Fruit fly (Drosophila melanogaster) whole organism, embryonic: Measurements from ENCODE around the gene Gfat2.

Experiments used
- ATbp ChIP-seq: fragments of 200-800 bp; sonication (Bioruptor generic); optimal IDR thresholded peaks from 2 replicates; lab custom pipeline; 2017; ENCODE audit warnings: missing biosample characterization, mild to moderate bottlenecking, missing genetic modification characterization, missing genetic modification reagents
- Atf-2 ChIP-seq: fragments of 200-800 bp; sonication (Bioruptor generic); optimal IDR thresholded peaks from 2 replicates; lab custom pipeline; 2016; ENCODE audit warnings: missing biosample characterization, missing genetic modification characterization
- CG1024 ChIP-seq: fragments of 200-800 bp; sonication (Bioruptor generic); IDR thresholded peaks from 2 replicates; pipeline ENCODE4 v1.3.6; 2022; ENCODE audit warnings: missing biosample characterization, missing genetic modification characterization
- CG10979 ChIP-seq: fragments of 200-800 bp; sonication (Bioruptor generic); optimal IDR thresholded peaks from 2 replicates; lab custom pipeline; 2018; ENCODE audit warnings: missing biosample characterization, mild to moderate bottlenecking, missing genetic modification characterization, moderate library complexity
- CG11093 ChIP-seq: fragments of 200-800 bp; sonication (Bioruptor generic); IDR thresholded peaks from 3 replicates; pipeline ENCODE4 v1.3.6; 2022; ENCODE audit warnings: missing biosample characterization, missing genetic modification characterization
- CG12219 ChIP-seq: fragments of 200-800 bp; sonication (Bioruptor generic); optimal IDR thresholded peaks from 3 replicates; lab custom pipeline; 2018; ENCODE audit warnings: missing biosample characterization, mild to moderate bottlenecking, missing genetic modification characterization
- CG1233 ChIP-seq: fragments of 200-800 bp; sonication (Bioruptor generic); optimal IDR thresholded peaks from 4 replicates; lab custom pipeline; 2018; ENCODE audit warnings: missing biosample characterization, mild to moderate bottlenecking, missing genetic modification characterization
- CG13424 ChIP-seq: fragments of 200-800 bp; sonication (Bioruptor generic); optimal IDR thresholded peaks from 2 replicates; lab custom pipeline; 2019; ENCODE audit warnings: missing biosample characterization, mild to moderate bottlenecking, missing genetic modification characterization, moderate library complexity
- CG15479 ChIP-seq: fragments of 200-800 bp; sonication (Bioruptor generic); optimal IDR thresholded peaks from 3 replicates; lab custom pipeline; 2019; ENCODE audit warnings: missing biosample characterization, mild to moderate bottlenecking, missing genetic modification characterization, moderate library complexity
- CG17568 ChIP-seq: fragments of 200-800 bp; sonication (Bioruptor generic); optimal IDR thresholded peaks from 2 replicates; lab custom pipeline; 2018; ENCODE audit warnings: missing biosample characterization, mild to moderate bottlenecking, missing genetic modification characterization, moderate library complexity
- CG31441 ChIP-seq: fragments of 200-800 bp; sonication (Bioruptor generic); IDR thresholded peaks from 2 replicates; pipeline ENCODE4 v1.3.6; 2022; ENCODE audit warnings: missing biosample characterization, missing genetic modification characterization
- CG34224 ChIP-seq: fragments of 200-800 bp; sonication (Bioruptor generic); IDR thresholded peaks from 3 replicates; pipeline ENCODE4 v1.3.6; 2022; ENCODE audit warnings: missing biosample characterization, missing genetic modification characterization; ENCODE audit not compliant: partially characterized antibody
- CG3838 ChIP-seq: fragments of 200-800 bp; sonication (Bioruptor generic); optimal IDR thresholded peaks from 3 replicates; lab custom pipeline; 2016; ENCODE audit warnings: missing biosample characterization, missing genetic modification characterization
- CG3847 ChIP-seq: fragments of 200-800 bp; sonication (Bioruptor generic); IDR thresholded peaks from 2 replicates; pipeline ENCODE4 v1.3.6; 2022; ENCODE audit warnings: missing biosample characterization, missing genetic modification characterization
- CG4617 ChIP-seq: fragments of 200-800 bp; sonication (Bioruptor generic); optimal IDR thresholded peaks from 3 replicates; lab custom pipeline; 2016; ENCODE audit warnings: missing biosample characterization, missing genetic modification characterization, borderline replicate concordance
- CG4820 ChIP-seq: fragments of 200-800 bp; sonication (Bioruptor generic); optimal IDR thresholded peaks from 3 replicates; lab custom pipeline; 2016; ENCODE audit warnings: missing biosample characterization, missing genetic modification characterization
- CG5180 ChIP-seq: fragments of 200-800 bp; sonication (Bioruptor generic); optimal IDR thresholded peaks from 3 replicates; lab custom pipeline; 2017; ENCODE audit warnings: missing biosample characterization, missing genetic modification characterization, mild to moderate bottlenecking, moderate library complexity, missing genetic modification reagents
- CG5245 ChIP-seq: fragments of 200-800 bp; sonication (Bioruptor generic); optimal IDR thresholded peaks from 3 replicates; lab custom pipeline; 2016; ENCODE audit warnings: missing biosample characterization, missing genetic modification characterization
- CG6254 ChIP-seq: fragments of 200-800 bp; sonication (Bioruptor generic); optimal IDR thresholded peaks from 3 replicates; lab custom pipeline; 2017; ENCODE audit warnings: mild to moderate bottlenecking, missing biosample characterization, missing genetic modification reagents, missing genetic modification characterization
- CG8765 ChIP-seq: fragments of 200-800 bp; sonication (Bioruptor generic); IDR thresholded peaks from 2 replicates; pipeline ENCODE4 v1.3.6; 2022; ENCODE audit warnings: missing biosample characterization, missing genetic modification characterization
- CHES-1-like ChIP-seq: fragments of 200-800 bp; sonication (Bioruptor generic); optimal IDR thresholded peaks from 2 replicates; lab custom pipeline; 2016; ENCODE audit warnings: missing biosample characterization, missing genetic modification characterization
- Camta ChIP-seq: fragments of 200-800 bp; sonication (Bioruptor generic); optimal IDR thresholded peaks from 2 replicates; lab custom pipeline; 2016; ENCODE audit warnings: missing biosample characterization, missing genetic modification characterization
- Dp ChIP-seq: fragments of 200-800 bp; sonication (Bioruptor generic); optimal IDR thresholded peaks from 2 replicates; lab custom pipeline; 2018; ENCODE audit warnings: missing biosample characterization, mild to moderate bottlenecking, missing genetic modification characterization, moderate library complexity
- Fer1 ChIP-seq: fragments of 200-800 bp; sonication (Bioruptor generic); optimal IDR thresholded peaks from 2 replicates; lab custom pipeline; 2017; ENCODE audit warnings: missing biosample characterization, mild to moderate bottlenecking, missing genetic modification characterization
- Fer2 ChIP-seq: fragments of 200-800 bp; sonication (Bioruptor generic); optimal IDR thresholded peaks from 2 replicates; lab custom pipeline; 2018; ENCODE audit warnings: missing biosample characterization, mild to moderate bottlenecking, missing genetic modification characterization, moderate library complexity
- Gug ChIP-seq: fragments of 200-800 bp; sonication (Bioruptor generic); IDR thresholded peaks from 4 replicates; pipeline ENCODE4 v1.3.6; 2022; ENCODE audit warnings: missing biosample characterization, missing genetic modification characterization
- H15 ChIP-seq: fragments of 200-800 bp; sonication (Bioruptor generic); IDR thresholded peaks from 3 replicates; pipeline ENCODE4 v1.3.6; 2022; ENCODE audit warnings: missing biosample characterization, missing genetic modification characterization
- Hmx ChIP-seq: fragments of 200-800 bp; sonication (Bioruptor generic); optimal IDR thresholded peaks from 2 replicates; lab custom pipeline; 2016; ENCODE audit warnings: missing biosample characterization, missing genetic modification characterization
- Mad ChIP-seq: fragments of 200-800 bp; sonication (Bioruptor generic); optimal IDR thresholded peaks from 2 replicates; lab custom pipeline; 2016; ENCODE audit warnings: missing biosample characterization, missing genetic modification characterization
- Mrtf ChIP-seq: fragments of 200-800 bp; sonication (Bioruptor generic); IDR thresholded peaks from 3 replicates; pipeline ENCODE4 v1.3.6; 2022; ENCODE audit warnings: missing biosample characterization, missing genetic modification characterization
- Opbp ChIP-seq: fragments of 200-800 bp; sonication (Bioruptor generic); IDR thresholded peaks from 3 replicates; pipeline ENCODE4 v1.3.6; 2022; ENCODE audit warnings: missing biosample characterization, missing genetic modification characterization; ENCODE audit not compliant: partially characterized antibody
- Ptx1 ChIP-seq: fragments of 200-800 bp; sonication (Bioruptor generic); IDR thresholded peaks from 2 replicates; pipeline ENCODE4 v1.3.6; 2022; ENCODE audit warnings: missing biosample characterization, missing genetic modification characterization
- Ravus ChIP-seq: fragments of 200-800 bp; sonication (Bioruptor generic); IDR thresholded peaks from 2 replicates; pipeline ENCODE4 v1.3.6; 2022; ENCODE audit warnings: missing biosample characterization, missing genetic modification characterization
- Rfx ChIP-seq: fragments of 200-800 bp; sonication (Bioruptor generic); IDR thresholded peaks from 2 replicates; pipeline ENCODE4 v1.3.6; 2022; ENCODE audit warnings: missing biosample characterization, missing genetic modification characterization
- Sin3A ChIP-seq: fragments of >200 bp; optimal IDR thresholded peaks from 2 replicates; lab custom pipeline; 2018
- Spps ChIP-seq: fragments of 200-800 bp; sonication (Bioruptor generic); optimal IDR thresholded peaks from 2 replicates; lab custom pipeline; 2018; ENCODE audit warnings: missing biosample characterization, mild to moderate bottlenecking, missing genetic modification characterization
- amos ChIP-seq: fragments of 200-800 bp; sonication (Bioruptor generic); IDR thresholded peaks from 2 replicates; pipeline ENCODE4 v1.3.6; 2022; ENCODE audit warnings: missing biosample characterization, missing genetic modification characterization; ENCODE audit not compliant: partially characterized antibody
- br ChIP-seq: fragments of >200 bp; optimal IDR thresholded peaks from 2 replicates; lab custom pipeline; 2017
- fd102C ChIP-seq: fragments of 200-800 bp; sonication (Bioruptor generic); optimal IDR thresholded peaks from 2 replicates; lab custom pipeline; 2018; ENCODE audit warnings: missing biosample characterization, mild to moderate bottlenecking, missing genetic modification characterization, moderate library complexity
- fd96Cb ChIP-seq: fragments of 200-800 bp; sonication (Bioruptor generic); optimal IDR thresholded peaks from 2 replicates; lab custom pipeline; 2018; ENCODE audit warnings: missing biosample characterization, mild to moderate bottlenecking, missing genetic modification characterization, moderate library complexity
- fru ChIP-seq: fragments of >200 bp; optimal IDR thresholded peaks from 2 replicates; lab custom pipeline; 2017
- ftz-f1 ChIP-seq: fragments of 200-800 bp; sonication (Bioruptor generic); optimal IDR thresholded peaks from 2 replicates; lab custom pipeline; 2016; ENCODE audit warnings: missing biosample characterization, missing genetic modification characterization
- inv ChIP-seq: fragments of 200-800 bp; sonication (Bioruptor generic); IDR thresholded peaks from 2 replicates; pipeline ENCODE4 v1.3.6; 2022; ENCODE audit warnings: missing biosample characterization, missing genetic modification characterization; ENCODE audit not compliant: partially characterized antibody
- jumu ChIP-seq: fragments of 200-800 bp; sonication (Bioruptor generic); optimal IDR thresholded peaks from 3 replicates; lab custom pipeline; 2016; ENCODE audit warnings: missing biosample characterization, missing genetic modification characterization
- luna ChIP-seq: fragments of 200-800 bp; sonication (Bioruptor generic); optimal IDR thresholded peaks from 2 replicates; lab custom pipeline; 2016; ENCODE audit warnings: missing biosample characterization, missing genetic modification characterization
- nmo ChIP-seq: fragments of 200-800 bp; sonication (Bioruptor generic); optimal IDR thresholded peaks from 2 replicates; lab custom pipeline; 2018; ENCODE audit warnings: missing biosample characterization, mild to moderate bottlenecking, missing genetic modification characterization, moderate library complexity
- salm ChIP-seq: fragments of 200-800 bp; sonication (Bioruptor generic); optimal IDR thresholded peaks from 2 replicates; lab custom pipeline; 2018; ENCODE audit warnings: missing biosample characterization, mild to moderate bottlenecking, missing genetic modification characterization
- sens-2 ChIP-seq: fragments of 200-800 bp; sonication (Bioruptor generic); IDR thresholded peaks from 2 replicates; pipeline ENCODE4 v1.3.6; 2022; ENCODE audit warnings: missing biosample characterization, missing genetic modification characterization
- shn ChIP-seq: fragments of 200-800 bp; sonication (Bioruptor generic); optimal IDR thresholded peaks from 3 replicates; lab custom pipeline; 2016; ENCODE audit warnings: missing biosample characterization, missing genetic modification characterization
- slbo ChIP-seq: fragments of 200-800 bp; sonication (Bioruptor generic); IDR thresholded peaks from 2 replicates; pipeline ENCODE4 v1.3.6; 2022; ENCODE audit warnings: missing biosample characterization, missing genetic modification characterization
- stwl ChIP-seq: fragments of 200-800 bp; sonication (Bioruptor generic); optimal IDR thresholded peaks from 3 replicates; lab custom pipeline; 2018; ENCODE audit warnings: missing biosample characterization, mild to moderate bottlenecking, missing genetic modification characterization, moderate library complexity

The Gfat2 gene

dm6 chr3R:28332137-28332671 lies 7.4 kb downstream of the Gfat2 start (continued):
- TF ChIP-seq CG11093 (GFP tag; lab: Robert Waterston, UW): peak; percentile 45; the same call in 1 of the 3 replicates
- TF ChIP-seq inv (GFP tag; lab: Robert Waterston, UW): no peak
- no peak for TF ChIP-seq CG4617 (GFP tag; lab: Kevin White, UChicago)
- TF ChIP-seq amos (GFP tag; lab: Robert Waterston, UW): no peak
- TF ChIP-seq CG5245 (GFP tag; lab: Kevin White, UChicago): no peak
- peak; percentile 63 for TF ChIP-seq CG3847 (GFP tag; lab: Robert Waterston, UW)
- TF ChIP-seq luna (GFP tag; lab: Kevin White, UChicago): no peak
- peak; percentile 31 for TF ChIP-seq ATbp (GFP tag; lab: Kevin White, UChicago)
- TF ChIP-seq fru (lab: Kevin White, UChicago): no peak
- peak; percentile 67 for TF ChIP-seq CG13424 (tag; lab: Kevin White, UChicago)
- peak; percentile 25; the same call in 1 of the 2 replicates for TF ChIP-seq sens-2 (GFP tag; lab: Robert Waterston, UW)
- peak; percentile 42 for TF ChIP-seq shn (GFP tag; lab: Kevin White, UChicago)
- TF ChIP-seq Mad (GFP tag; lab: Kevin White, UChicago): peak; percentile 24
- no peak for TF ChIP-seq Fer2 (tag; lab: Kevin White, UChicago)
- TF ChIP-seq br (lab: Kevin White, UChicago): no peak
- peak; percentile 39 for TF ChIP-seq CG17568 (GFP tag; lab: Kevin White, UChicago)
- TF ChIP-seq CG6254 (GFP tag; lab: Kevin White, UChicago): no peak
- TF ChIP-seq CG5180: no peak
- TF ChIP-seq CG3838: no peak
- TF ChIP-seq Mrtf (GFP tag; lab: Robert Waterston, UW): no peak
- TF ChIP-seq nmo (GFP tag; lab: Kevin White, UChicago): peak; percentile 40
- TF ChIP-seq CG1233 (GFP tag; lab: Kevin White, UChicago): peak; percentile 23
- no peak for TF ChIP-seq Opbp (GFP tag; lab: Robert Waterston, UW)
- TF ChIP-seq CG12219 (GFP tag; lab: Kevin White, UChicago): peak; percentile 30
- TF ChIP-seq CG8765 (GFP tag; lab: Robert Waterston, UW): no peak
- TF ChIP-seq Dp: no peak
- no peak for TF ChIP-seq CG1024
- peak; percentile 27 for TF ChIP-seq jumu (GFP tag; lab: Kevin White, UChicago)
- peak; percentile 39 for TF ChIP-seq fd96Cb (tag; lab: Kevin White, UChicago)
- no peak for TF ChIP-seq salm (tag; lab: Kevin White, UChicago)
- TF ChIP-seq Hmx: no peak
- no peak for TF ChIP-seq CG4820
- peak; percentile 0 for TF ChIP-seq Spps (tag; lab: Kevin White, UChicago)
- no peak for TF ChIP-seq Sin3A
- no peak for TF ChIP-seq CG10979 (tag; lab: Kevin White, UChicago)
- 0 out of 3 replicates have a peak, but pooled peaks have one; percentile 29 for TF ChIP-seq H15 (GFP tag; lab: Robert Waterston, UW)
- peak; percentile 62; the same call in 2 of the 4 replicates for TF ChIP-seq Gug (GFP tag; lab: Robert Waterston, UW)
- peak; percentile 20 for TF ChIP-seq Atf-2 (GFP tag; lab: Kevin White, UChicago)
- TF ChIP-seq fd102C (GFP tag; lab: Kevin White, UChicago): no peak
- peak; percentile 51; the same call in 1 of the 2 replicates for TF ChIP-seq CG31441
- TF ChIP-seq slbo (GFP tag; lab: Robert Waterston, UW): peak; percentile 82
- peak; percentile 62 for TF ChIP-seq Fer1
- peak; percentile 74 for TF ChIP-seq Ptx1 (GFP tag; lab: Robert Waterston, UW)
- no peak for TF ChIP-seq CHES-1-like (GFP tag; lab: Kevin White, UChicago)
- peak; percentile 88 for TF ChIP-seq Rfx (GFP tag; lab: Robert Waterston, UW)
- no peak for TF ChIP-seq CG34224
- no peak for TF ChIP-seq stwl
- no peak; the same call in 1 of the 2 replicates for TF ChIP-seq Ravus (GFP tag; lab: Robert Waterston, UW)
- TF ChIP-seq ftz-f1: no peak
- no peak for TF ChIP-seq CG15479 (GFP tag; lab: Kevin White, UChicago)
- TF ChIP-seq Camta: peak; percentile 48
